Fruit fly (Drosophila melanogaster) whole organism, embryonic: ENCODE measurements around the gene CG9855.

Source experiments
- ATbp ChIP-seq: fragments of 200-800 bp; sonication (Bioruptor generic); optimal IDR thresholded peaks from 2 replicates; lab custom pipeline; 2017; ENCODE audit warnings: missing biosample characterization, mild to moderate bottlenecking, missing genetic modification characterization, missing genetic modification reagents
- Abd-B ChIP-seq: fragments of 200-800 bp; sonication (Bioruptor generic); optimal IDR thresholded peaks from 2 replicates; lab custom pipeline; 2018; ENCODE audit warnings: missing biosample characterization, mild to moderate bottlenecking, missing genetic modification characterization, moderate library complexity
- Atf-2 ChIP-seq: fragments of 200-800 bp; sonication (Bioruptor generic); optimal IDR thresholded peaks from 2 replicates; lab custom pipeline; 2016; ENCODE audit warnings: missing biosample characterization, missing genetic modification characterization
- CG10209 ChIP-seq: fragments of 200-800 bp; sonication (Bioruptor generic); optimal IDR thresholded peaks from 3 replicates; lab custom pipeline; 2017; ENCODE audit warnings: missing biosample characterization, mild to moderate bottlenecking, missing genetic modification characterization, missing genetic modification reagents
- CG10431 ChIP-seq: fragments of 200-800 bp; sonication (Bioruptor generic); optimal IDR thresholded peaks from 3 replicates; lab custom pipeline; 2018; ENCODE audit warnings: missing biosample characterization, mild to moderate bottlenecking, missing genetic modification characterization
- CG10979 ChIP-seq: fragments of 200-800 bp; sonication (Bioruptor generic); optimal IDR thresholded peaks from 2 replicates; lab custom pipeline; 2018; ENCODE audit warnings: missing biosample characterization, mild to moderate bottlenecking, missing genetic modification characterization, moderate library complexity
- CG11723 ChIP-seq: fragments of 200-800 bp; sonication (Bioruptor generic); optimal IDR thresholded peaks from 2 replicates; lab custom pipeline; 2017; ENCODE audit warnings: missing biosample characterization, mild to moderate bottlenecking, missing genetic modification characterization
- CG14860 ChIP-seq: fragments of 200-800 bp; sonication (Bioruptor generic); IDR thresholded peaks from 3 replicates; pipeline ENCODE4 v1.3.6; 2022; ENCODE audit warnings: missing biosample characterization, missing genetic modification characterization; ENCODE audit not compliant: partially characterized antibody
- CG1529 ChIP-seq: fragments of 200-800 bp; sonication (Bioruptor generic); optimal IDR thresholded peaks from 3 replicates; lab custom pipeline; 2018; ENCODE audit warnings: missing biosample characterization, missing genetic modification characterization
- CG31388 ChIP-seq: fragments of 200-800 bp; sonication (Bioruptor generic); optimal IDR thresholded peaks from 2 replicates; lab custom pipeline; 2016; ENCODE audit warnings: missing biosample characterization, missing genetic modification characterization
- CG6791 ChIP-seq: fragments of 200-800 bp; sonication (Bioruptor generic); IDR thresholded peaks from 3 replicates; pipeline ENCODE4 v1.3.6; 2022; ENCODE audit warnings: missing biosample characterization, missing genetic modification characterization; ENCODE audit not compliant: partially characterized antibody
- CG7372 ChIP-seq: fragments of 200-800 bp; sonication (Bioruptor generic); IDR thresholded peaks from 2 replicates; pipeline ENCODE4 v1.3.6; 2022; ENCODE audit warnings: missing biosample characterization, missing genetic modification characterization
- CG7963 ChIP-seq: fragments of 200-800 bp; sonication (Bioruptor generic); IDR thresholded peaks from 3 replicates; pipeline ENCODE4 v1.3.6; 2022; ENCODE audit warnings: missing biosample characterization, missing genetic modification characterization; ENCODE audit not compliant: partially characterized antibody
- CG8388 ChIP-seq: fragments of 200-800 bp; sonication (Bioruptor generic); optimal IDR thresholded peaks from 2 replicates; lab custom pipeline; 2019; ENCODE audit warnings: missing biosample characterization, mild to moderate bottlenecking, missing genetic modification characterization, moderate library complexity
- CG8478 ChIP-seq: fragments of >200 bp; optimal IDR thresholded peaks from 2 replicates; lab custom pipeline; 2018
- CG8944 ChIP-seq: fragments of 200-800 bp; sonication (Bioruptor generic); optimal IDR thresholded peaks from 3 replicates; lab custom pipeline; 2016; ENCODE audit warnings: missing biosample characterization, missing genetic modification characterization
- CG9797 ChIP-seq: fragments of 200-800 bp; sonication (Bioruptor generic); optimal IDR thresholded peaks from 3 replicates; lab custom pipeline; 2018; ENCODE audit warnings: missing biosample characterization, mild to moderate bottlenecking, missing genetic modification characterization
- CG9932 ChIP-seq: fragments of 200-800 bp; sonication (Bioruptor generic); IDR thresholded peaks from 2 replicates; pipeline ENCODE4 v1.3.6; 2022; ENCODE audit warnings: missing biosample characterization, missing genetic modification characterization
- D19A ChIP-seq: fragments of 200-800 bp; optimal IDR thresholded peaks from 3 replicates; lab custom pipeline; 2019; ENCODE audit warnings: missing biosample characterization, mild to moderate bottlenecking, missing genetic modification characterization, moderate library complexity
- Deaf1 ChIP-seq: fragments of 200-800 bp; optimal IDR thresholded peaks from 3 replicates; lab custom pipeline; 2019; ENCODE audit warnings: missing biosample characterization, mild to moderate bottlenecking, missing genetic modification characterization, moderate library complexity
- Dip3 ChIP-seq: fragments of 200-800 bp; sonication (Bioruptor generic); optimal IDR thresholded peaks from 3 replicates; lab custom pipeline; 2016; ENCODE audit warnings: missing biosample characterization, missing genetic modification characterization
- Dref ChIP-seq: fragments of 200-800 bp; sonication (Bioruptor generic); IDR thresholded peaks from 2 replicates; pipeline ENCODE4 v1.3.6; 2022; ENCODE audit warnings: missing biosample characterization, missing genetic modification characterization
- ERR ChIP-seq: fragments of 200-800 bp; sonication (Bioruptor generic); optimal IDR thresholded peaks from 2 replicates; lab custom pipeline; 2016; ENCODE audit warnings: missing biosample characterization, missing genetic modification characterization
- GATAe ChIP-seq: fragments of 200-800 bp; sonication (Bioruptor generic); conservative IDR thresholded peaks from 2 replicates; pipeline ENCODE4 v1.3.6; 2022; ENCODE audit warnings: missing biosample characterization, missing genetic modification characterization
- Lpt ChIP-seq: fragments of >200 bp; optimal IDR thresholded peaks from 2 replicates; lab custom pipeline; 2018; ENCODE audit warnings: missing biosample characterization, missing genetic modification characterization
- Nf-YB ChIP-seq: fragments of 200-800 bp; sonication (Bioruptor generic); optimal IDR thresholded peaks from 3 replicates; lab custom pipeline; 2019; ENCODE audit warnings: missing biosample characterization, mild to moderate bottlenecking, missing genetic modification characterization, moderate library complexity
- PHDP ChIP-seq: fragments of 200-800 bp; sonication (Bioruptor generic); optimal IDR thresholded peaks from 3 replicates; lab custom pipeline; 2018; ENCODE audit warnings: missing biosample characterization, mild to moderate bottlenecking, missing genetic modification characterization, moderate library complexity
- Pdp1 ChIP-seq, 2 experiments: fragments of 200-800 bp; sonication (Bioruptor generic); optimal IDR thresholded peaks; 3 replicates each; lab custom pipeline; 2016; ENCODE audit warnings: missing biosample characterization in 2 of 2, missing genetic modification characterization in 2 of 2, mild to moderate bottlenecking in 1 of 2, moderate library complexity in 1 of 2
- Ravus ChIP-seq: fragments of 200-800 bp; sonication (Bioruptor generic); IDR thresholded peaks from 2 replicates; pipeline ENCODE4 v1.3.6; 2022; ENCODE audit warnings: missing biosample characterization, missing genetic modification characterization
- Side ChIP-seq: fragments of 200-800 bp; sonication (Bioruptor generic); optimal IDR thresholded peaks from 2 replicates; lab custom pipeline; 2016; ENCODE audit warnings: missing biosample characterization, missing genetic modification characterization
- Taf1 ChIP-seq: fragments of 200-800 bp; sonication (Bioruptor generic); IDR thresholded peaks from 2 replicates; pipeline ENCODE4 v1.3.6; 2022; ENCODE audit warnings: missing biosample characterization, missing genetic modification characterization
- Usf ChIP-seq: fragments of 200-800 bp; sonication (Bioruptor generic); optimal IDR thresholded peaks from 2 replicates; lab custom pipeline; 2017; ENCODE audit warnings: missing genotype, missing biosample characterization, missing genetic modification characterization
- Xbp1 ChIP-seq: fragments of 200-800 bp; sonication (Bioruptor generic); optimal IDR thresholded peaks from 3 replicates; lab custom pipeline; 2016; ENCODE audit warnings: missing biosample characterization, mild to moderate bottlenecking, missing genetic modification characterization
- abd-A ChIP-seq: fragments of 200-800 bp; sonication (Bioruptor generic); optimal IDR thresholded peaks from 3 replicates; lab custom pipeline; 2019; ENCODE audit warnings: missing biosample characterization, mild to moderate bottlenecking, missing genetic modification characterization, moderate library complexity
- ap ChIP-seq: fragments of 200-800 bp; sonication (Bioruptor generic); IDR thresholded peaks from 2 replicates; pipeline ENCODE4 v1.3.6; 2022; ENCODE audit warnings: missing biosample characterization, missing genetic modification characterization
- cas ChIP-seq: fragments of 200-800 bp; sonication (Bioruptor generic); IDR thresholded peaks from 2 replicates; pipeline ENCODE4 v1.3.6; 2022; ENCODE audit warnings: missing biosample characterization, missing genetic modification characterization
- chinmo ChIP-seq: fragments of 200-800 bp; sonication (Bioruptor generic); IDR thresholded peaks from 4 replicates; pipeline ENCODE4 v1.3.6; 2022; ENCODE audit warnings: missing biosample characterization, missing genetic modification characterization; ENCODE audit not compliant: partially characterized antibody
- ewg ChIP-seq: fragments of 200-800 bp; sonication (Bioruptor generic); optimal IDR thresholded peaks from 3 replicates; lab custom pipeline; 2017; ENCODE audit warnings: mild to moderate bottlenecking, missing biosample characterization, missing genetic modification reagents, missing genetic modification characterization
- gfzf ChIP-seq: fragments of 200-800 bp; sonication (Bioruptor generic); optimal IDR thresholded peaks from 2 replicates; lab custom pipeline; 2016; ENCODE audit warnings: missing biosample characterization, mild to moderate bottlenecking, missing genetic modification characterization, moderate library complexity
- grn ChIP-seq: fragments of 200-800 bp; sonication (Bioruptor generic); optimal IDR thresholded peaks from 3 replicates; lab custom pipeline; 2017; ENCODE audit warnings: missing biosample characterization, missing genetic modification characterization
- gsb ChIP-seq: fragments of 200-800 bp; sonication (Bioruptor generic); IDR thresholded peaks from 2 replicates; pipeline ENCODE4 v1.3.6; 2022; ENCODE audit warnings: missing biosample characterization, missing genetic modification characterization
- jigr1 ChIP-seq: fragments of 200-800 bp; sonication (Bioruptor generic); IDR thresholded peaks from 3 replicates; pipeline ENCODE4 v1.3.6; 2022; ENCODE audit warnings: missing biosample characterization, missing genetic modification characterization
- klu ChIP-seq: fragments of 200-800 bp; sonication (Bioruptor generic); IDR thresholded peaks from 2 replicates; pipeline ENCODE4 v1.3.6; 2022; ENCODE audit warnings: missing biosample characterization, missing genetic modification characterization
- lmd ChIP-seq: fragments of 200-800 bp; sonication (Bioruptor generic); IDR thresholded peaks from 2 replicates; pipeline ENCODE4 v1.3.6; 2022; ENCODE audit warnings: missing biosample characterization, missing genetic modification characterization
- maf-S ChIP-seq: fragments of 200-800 bp; sonication (Bioruptor generic); optimal IDR thresholded peaks from 2 replicates; lab custom pipeline; 2016; ENCODE audit warnings: missing biosample characterization, missing genetic modification characterization
- nmo ChIP-seq: fragments of 200-800 bp; sonication (Bioruptor generic); optimal IDR thresholded peaks from 2 replicates; lab custom pipeline; 2018; ENCODE audit warnings: missing biosample characterization, mild to moderate bottlenecking, missing genetic modification characterization, moderate library complexity
- org-1 ChIP-seq: fragments of 200-800 bp; sonication (Bioruptor generic); optimal IDR thresholded peaks from 2 replicates; lab custom pipeline; 2017; ENCODE audit warnings: missing biosample characterization, missing genetic modification characterization
- toy ChIP-seq: fragments of 200-800 bp; sonication (Bioruptor generic); IDR thresholded peaks from 2 replicates; pipeline ENCODE4 v1.3.6; 2022; ENCODE audit warnings: missing biosample characterization, missing genetic modification characterization

The CG9855 gene

DNA sequence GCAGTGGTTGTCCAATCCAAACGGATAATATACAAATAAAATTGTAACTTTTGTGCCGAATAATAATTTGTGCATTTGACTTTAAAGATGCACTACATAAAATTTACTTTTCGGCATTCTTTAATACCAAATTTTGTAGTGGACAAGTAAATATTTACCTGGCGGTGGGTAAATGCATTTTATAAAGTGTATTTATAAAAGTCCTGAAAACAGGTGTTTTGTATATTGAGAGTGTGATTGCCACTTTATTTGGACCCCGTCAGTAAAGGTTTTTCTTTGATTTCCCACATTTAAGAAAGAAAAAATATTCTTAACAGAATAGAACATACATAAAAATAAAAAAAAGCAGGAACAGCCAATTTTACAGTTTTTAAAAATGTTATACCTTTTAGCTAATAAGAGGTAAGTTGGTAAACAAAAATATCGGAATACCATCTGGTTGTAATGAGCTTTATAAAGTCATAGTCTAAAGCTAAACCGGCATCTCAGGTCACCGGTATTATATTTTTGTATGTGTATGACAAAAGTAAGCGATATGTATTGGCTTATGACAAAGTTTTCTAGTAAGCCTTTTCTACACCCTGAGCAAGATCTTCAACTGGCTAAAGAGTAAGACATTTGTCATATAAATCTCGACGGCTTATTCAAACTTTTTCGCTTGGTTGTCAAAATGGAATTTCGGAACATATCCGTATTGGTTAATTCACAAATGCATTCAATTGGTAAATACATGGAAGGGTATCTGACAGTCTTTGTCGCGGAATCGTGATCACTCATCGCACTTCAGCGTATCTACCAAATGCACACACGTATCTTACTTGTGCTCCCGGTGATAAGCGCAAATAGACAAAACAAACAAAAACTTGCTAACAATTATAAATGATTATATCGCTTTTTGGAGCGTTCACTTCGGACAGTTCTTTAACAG lies 2.8 kb downstream of the CG9855 start (continued):
- TF ChIP-seq D19A (tag; lab: Kevin White, UChicago) (peak; percentile 99), Usf (GFP tag; lab: Kevin White, UChicago) (peak; percentile 76), ATbp (GFP tag; lab: Kevin White, UChicago) (peak; percentile 86), jigr1 (GFP tag; lab: Robert Waterston, UW) (0 out of 3 replicates have a peak, but pooled peaks have one; percentile 50), Dip3 (GFP tag; lab: Kevin White, UChicago) (peak; percentile 92), CG10431 (GFP tag; lab: Kevin White, UChicago) (peak; percentile 18), CG7372 (peak; percentile 72), chinmo (GFP tag; lab: Robert Waterston, UW) (no peak), CG1529 (peak; percentile 69), Deaf1 (peak; percentile 75), Pdp1 (GFP tag; optimal IDR thresholded peaks at IDR 0.05; lab: Kevin White, UChicago) (peak; percentile 87 to 88), Nf-YB (GFP tag; lab: Kevin White, UChicago) (peak; percentile 60), CG31388 (peak; percentile 74), gfzf (GFP tag; lab: Kevin White, UChicago) (no peak), CG9932 (peak; percentile 76), maf-S (GFP tag; lab: Kevin White, UChicago) (peak; percentile 76), Taf1 (peak; percentile 70; the same call in 1 of the 2 replicates), abd-A (no peak), Side (GFP tag; lab: Kevin White, UChicago) (peak; percentile 87), Xbp1 (GFP tag; lab: Kevin White, UChicago) (peak; percentile 87), org-1 (GFP tag; lab: Kevin White, UChicago) (peak; percentile 90), CG8944 (GFP tag; lab: Kevin White, UChicago) (peak; percentile 87), lmd (GFP tag; lab: Robert Waterston, UW) (peak; percentile 88), ERR (GFP tag; lab: Kevin White, UChicago) (peak; percentile 86), CG10979 (tag; lab: Kevin White, UChicago) (peak; percentile 84), CG10209 (GFP tag; lab: Kevin White, UChicago) (peak; percentile 88), GATAe (GFP tag; lab: Robert Waterston, UW) (peak; percentile 78), CG11723 (peak; percentile 70), Atf-2 (GFP tag; lab: Kevin White, UChicago) (peak; percentile 79), Abd-B (peak; percentile 71), ewg (peak; percentile 77), grn (peak; percentile 89), Lpt (no peak), CG8478 (lab: Kevin White, UChicago) (no peak), CG8388 (GFP tag; lab: Kevin White, UChicago) (peak; percentile 81), toy (no peak), Ravus (GFP tag; lab: Robert Waterston, UW) (peak; percentile 56), ap (GFP tag; lab: Robert Waterston, UW) (peak; percentile 78), klu (GFP tag; lab: Robert Waterston, UW) (no peak), CG14860 (GFP tag; lab: Robert Waterston, UW) (no peak), CG6791 (GFP tag; lab: Robert Waterston, UW) (no peak), cas (peak; percentile 66; the same call in 1 of the 2 replicates), CG7963 (GFP tag; lab: Robert Waterston, UW) (no peak), PHDP (peak; percentile 90), Dref (GFP tag; lab: Robert Waterston, UW) (0 out of 2 replicates have a peak, but pooled peaks have one; percentile 17), gsb (GFP tag; lab: Robert Waterston, UW) (peak; percentile 71), nmo (GFP tag; lab: Kevin White, UChicago) (peak; percentile 93), CG9797 (GFP tag; lab: Kevin White, UChicago) (no peak)
